In the genomic region with DNA sequence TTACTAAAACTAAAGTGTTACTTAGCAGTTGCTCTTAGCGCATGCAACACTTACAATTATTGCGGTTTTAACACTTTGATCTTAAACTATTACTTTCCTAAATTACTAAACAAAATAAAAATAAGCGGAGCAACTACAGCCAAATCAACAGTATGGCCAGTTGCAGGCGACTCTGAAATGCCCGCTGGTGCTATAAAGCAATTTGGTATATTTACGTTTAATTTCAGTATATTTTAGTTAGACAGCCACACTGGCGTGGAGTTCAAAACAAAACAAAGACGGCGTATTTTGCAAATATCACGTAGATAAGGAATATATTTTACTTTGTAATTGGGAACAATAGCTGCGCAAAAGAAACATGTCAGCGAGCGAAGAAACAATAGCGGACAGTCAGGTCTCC, we compare ENCODE assay signal across 2 fruit fly cellular contexts.
TF ChIP-seq lines count a peak whose summit lies in the region.

Gene Taf12 (minus strand): TSS at position 178 of the 400 bp plus-strand sequence.
Gene Ho (plus strand): TSS at position 231 of the 400 bp plus-strand sequence.

TF ChIP-seq in whole organism, adult, 20 proteins besides CTCF, POLR2A, EP300 and RAD21 (continued from another document):
- TF ChIP-seq CG33017 (tag; optimal IDR thresholded peaks at IDR 0.05; lab: Kevin White, UChicago) (no peak), tj (GFP tag; optimal IDR thresholded peaks at IDR 0.05; lab: Kevin White, UChicago) (no peak)

TF ChIP-seq in whole organism, embryonic, 481 proteins besides CTCF, POLR2A, EP300 and RAD21 (continued from another document):
- TF ChIP-seq CG8290 (GFP tag; optimal IDR thresholded peaks at IDR 0.05; lab: Kevin White, UChicago) (no peak), CG8290 (tag; optimal IDR thresholded peaks at IDR 0.05; lab: Kevin White, UChicago) (peak in 1 of 2 experiments; percentile 31), maf-S (GFP tag; optimal IDR thresholded peaks at IDR 0.05; lab: Kevin White, UChicago) (no peak), Sry-δ (GFP tag; optimal IDR thresholded peaks at IDR 0.05; lab: Kevin White, UChicago) (peak; percentile 17), sens (GFP tag; lab: Kevin White, UChicago) (peak; percentile 21), gro (GFP tag; optimal IDR thresholded peaks at IDR 0.05; lab: Kevin White, UChicago) (peak; percentile 23), CG15601 (tag; optimal IDR thresholded peaks at IDR 0.05; lab: Kevin White, UChicago) (peak; percentile 9), MESR4 (GFP tag; optimal IDR thresholded peaks at IDR 0.05; lab: Kevin White, UChicago) (peak; percentile 81), CG14710 (tag; optimal IDR thresholded peaks at IDR 0.05; lab: Kevin White, UChicago) (peak; percentile 37), pzg (GFP tag; optimal IDR thresholded peaks at IDR 0.05; lab: Kevin White, UChicago) (peak; percentile 88), row (GFP tag; IDR thresholded peaks at IDR 0.05; lab: Robert Waterston, UW) (0 out of 3 replicates have a peak, but pooled peaks have one; percentile 27), Nf-YA (GFP tag; IDR thresholded peaks at IDR 0.05; lab: Robert Waterston, UW) (no peak), Ravus (GFP tag; IDR thresholded peaks at IDR 0.05; lab: Robert Waterston, UW) (no peak), crc (GFP tag; optimal IDR thresholded peaks at IDR 0.05; lab: Kevin White, UChicago) (no peak), CG1603 (tag; optimal IDR thresholded peaks at IDR 0.05; lab: Kevin White, UChicago) (peak; percentile 59), YL-1 (GFP tag; optimal IDR thresholded peaks at IDR 0.05; lab: Kevin White, UChicago) (peak; percentile 77), zen2 (GFP tag; IDR thresholded peaks at IDR 0.05; lab: Robert Waterston, UW; ENCODE audit: partially characterized antibody) (no peak), Hr51 (GFP tag; optimal IDR thresholded peaks at IDR 0.05; lab: Kevin White, UChicago) (no peak), unc-4 (GFP tag; IDR thresholded peaks at IDR 0.05; lab: Robert Waterston, UW; ENCODE audit: partially characterized antibody) (0 out of 2 replicates have a peak, but pooled peaks have one; percentile 28), phol (tag; optimal IDR thresholded peaks at IDR 0.05; lab: Kevin White, UChicago) (peak; percentile 30), bigmax (GFP tag; optimal IDR thresholded peaks at IDR 0.05; lab: Kevin White, UChicago) (no peak), Atf3 (GFP tag; optimal IDR thresholded peaks at IDR 0.05; lab: Kevin White, UChicago) (no peak), Ets97D (GFP tag; optimal IDR thresholded peaks at IDR 0.05; lab: Kevin White, UChicago) (peak; percentile 46), grau (tag; optimal IDR thresholded peaks at IDR 0.05; lab: Kevin White, UChicago) (peak; percentile 28), E2f2 (GFP tag; IDR thresholded peaks at IDR 0.05; lab: Robert Waterston, UW) (peak; percentile 75), CG11398 (GFP tag; optimal IDR thresholded peaks at IDR 0.05; lab: Kevin White, UChicago) (no peak), CG17328 (GFP tag; IDR thresholded peaks at IDR 0.05; lab: Robert Waterston, UW) (no peak), Myb (GFP tag; optimal IDR thresholded peaks at IDR 0.05; lab: Kevin White, UChicago) (peak; percentile 55), zen (tag; optimal IDR thresholded peaks at IDR 0.05; lab: Kevin White, UChicago) (peak; percentile 63), CG2202 (tag; optimal IDR thresholded peaks at IDR 0.05; lab: Kevin White, UChicago) (no peak), CG12769 (tag; optimal IDR thresholded peaks at IDR 0.05; lab: Kevin White, UChicago) (no peak), mld (GFP tag; IDR thresholded peaks at IDR 0.05; lab: Robert Waterston, UW; ENCODE audit: partially characterized antibody) (no peak), Med (GFP tag; lab: Kevin White, UChicago) (peak; percentile 86), bowl (GFP tag; IDR thresholded peaks at IDR 0.05; lab: Robert Waterston, UW) (no peak), MBD-R2 (GFP tag; IDR thresholded peaks at IDR 0.05; lab: Robert Waterston, UW) (peak; percentile 91), CG12659 (GFP tag; optimal IDR thresholded peaks at IDR 0.05; lab: Kevin White, UChicago) (peak; percentile 71), CG15514 (GFP tag; optimal IDR thresholded peaks at IDR 0.05; lab: Kevin White, UChicago) (peak; percentile 55), Oli (tag; optimal IDR thresholded peaks at IDR 0.05; lab: Kevin White, UChicago) (no peak), Sox102F (GFP tag; optimal IDR thresholded peaks at IDR 0.05; lab: Kevin White, UChicago) (no peak), grn (GFP tag; optimal IDR thresholded peaks at IDR 0.05; lab: Kevin White, UChicago) (no peak), CG13287 (GFP tag; IDR thresholded peaks at IDR 0.05; lab: Robert Waterston, UW; ENCODE audit: partially characterized antibody) (peak; percentile 41; the same call in 1 of the 2 replicates), stc (GFP tag; IDR thresholded peaks at IDR 0.05; lab: Robert Waterston, UW) (0 out of 2 replicates have a peak, but pooled peaks have one; percentile 7), CG4617 (GFP tag; optimal IDR thresholded peaks at IDR 0.05; lab: Kevin White, UChicago; ENCODE audit: borderline replicate concordance) (peak; percentile 93), CG30431 (GFP tag; optimal IDR thresholded peaks at IDR 0.05; lab: Kevin White, UChicago) (no peak), H15 (GFP tag; IDR thresholded peaks at IDR 0.05; lab: Robert Waterston, UW) (no peak), Dp (GFP tag; optimal IDR thresholded peaks at IDR 0.05; lab: Kevin White, UChicago) (peak; percentile 71), bab2 (GFP tag; optimal IDR thresholded peaks at IDR 0.05; lab: Kevin White, UChicago) (no peak), CG10267 (tag; optimal IDR thresholded peaks at IDR 0.05; lab: Kevin White, UChicago) (peak; percentile 29), CG31441 (GFP tag; IDR thresholded peaks at IDR 0.05; lab: Robert Waterston, UW) (peak; percentile 92), CG11504 (tag; optimal IDR thresholded peaks at IDR 0.05; lab: Kevin White, UChicago) (peak; percentile 31), CG10462 (GFP tag; optimal IDR thresholded peaks at IDR 0.05; lab: Kevin White, UChicago) (no peak), Lhr (GFP tag; optimal IDR thresholded peaks at IDR 0.05; lab: Kevin White, UChicago) (peak; percentile 26), CG2120 (GFP tag; optimal IDR thresholded peaks at IDR 0.05; lab: Kevin White, UChicago) (no peak), HLH4C (GFP tag; IDR thresholded peaks at IDR 0.05; lab: Robert Waterston, UW; ENCODE audit: partially characterized antibody) (0 out of 3 replicates have a peak, but pooled peaks have one; percentile 10), CG9797 (GFP tag; optimal IDR thresholded peaks at IDR 0.05; lab: Kevin White, UChicago) (peak; percentile 93), CG1792 (GFP tag; optimal IDR thresholded peaks at IDR 0.05; lab: Kevin White, UChicago) (no peak), CG17186 (GFP tag; optimal IDR thresholded peaks at IDR 0.05; lab: Kevin White, UChicago) (peak; percentile 1), ranshi (GFP tag; IDR thresholded peaks at IDR 0.05; lab: Robert Waterston, UW) (no peak), Hmr (GFP tag; optimal IDR thresholded peaks at IDR 0.05; lab: Kevin White, UChicago) (peak; percentile 30), CG2116 (GFP tag; optimal IDR thresholded peaks at IDR 0.05; lab: Kevin White, UChicago) (peak; percentile 15), BEAF-32 (GFP tag; optimal IDR thresholded peaks at IDR 0.05; lab: Kevin White, UChicago) (peak; percentile 38), CG3995 (GFP tag; optimal IDR thresholded peaks at IDR 0.05; lab: Kevin White, UChicago) (peak; percentile 89), lbe (GFP tag; optimal IDR thresholded peaks at IDR 0.05; lab: Kevin White, UChicago) (peak; percentile 6), CHES-1-like (GFP tag; optimal IDR thresholded peaks at IDR 0.05; lab: Kevin White, UChicago) (peak; percentile 36), Gug (GFP tag; IDR thresholded peaks at IDR 0.05; lab: Robert Waterston, UW) (no peak), ci (GFP tag; IDR thresholded peaks at IDR 0.05; lab: Robert Waterston, UW) (peak; percentile 42; the same call in 1 of the 3 replicates), fd102C (GFP tag; optimal IDR thresholded peaks at IDR 0.05; lab: Kevin White, UChicago) (no peak), CG17568 (GFP tag; optimal IDR thresholded peaks at IDR 0.05; lab: Kevin White, UChicago) (peak; percentile 6), dati (GFP tag; IDR thresholded peaks at IDR 0.05; lab: Robert Waterston, UW) (no peak)
